Fruit fly (Drosophila melanogaster): Measurements from ENCODE around the gene Npc2b.

DNA sequence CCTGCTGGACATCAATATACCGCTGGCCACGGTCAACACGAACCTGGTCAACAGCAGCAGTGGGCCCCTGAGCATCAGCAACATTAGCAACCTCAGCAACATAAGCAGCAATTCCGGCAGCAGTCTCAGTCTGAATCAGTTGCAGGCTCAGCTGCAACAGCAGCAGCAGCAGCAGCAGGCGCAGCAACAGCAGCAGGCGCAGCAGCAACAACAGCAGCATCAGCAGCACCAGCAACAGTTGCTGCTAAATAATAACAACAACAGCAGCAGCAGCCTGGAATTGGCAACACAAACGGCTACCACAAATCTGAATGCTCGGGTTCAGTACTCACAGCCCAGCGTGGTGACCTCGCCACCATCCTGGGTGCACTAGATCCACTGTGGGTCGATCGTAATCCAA lies 7.8 kb upstream of the Npc2b start:
- no peak for TF ChIP-seq CG8301 (tag; optimal IDR thresholded peaks at IDR 0.05)
- no peak for TF ChIP-seq CG32121 (GFP tag; IDR thresholded peaks at IDR 0.05)
- no peak for TF ChIP-seq Ets98B (GFP tag; IDR thresholded peaks at IDR 0.05)
- TF ChIP-seq EcR (GFP tag; optimal IDR thresholded peaks at IDR 0.05), result no peak
- no peak for TF ChIP-seq gl (tag; optimal IDR thresholded peaks at IDR 0.05)
- no peak for TF ChIP-seq D1 (tag; optimal IDR thresholded peaks at IDR 0.05)
- TF ChIP-seq CG8159 (tag; optimal IDR thresholded peaks at IDR 0.05), result no peak
